Fruit fly (Drosophila melanogaster) whole organism, pupa: ENCODE measurements around the gene CG13946.

Experiments used
- CG10348 ChIP-seq: fragments of 200-800 bp; sonication (Bioruptor generic); IDR thresholded peaks from 2 replicates; pipeline ENCODE4 v1.3.6; 2022; ENCODE audit warnings: missing biosample characterization, missing genetic modification characterization
- CG15710 ChIP-seq: fragments of 200-800 bp; sonication (Bioruptor generic); optimal IDR thresholded peaks from 2 replicates; lab custom pipeline; 2018; ENCODE audit warnings: missing biosample characterization, mild to moderate bottlenecking, missing genetic modification characterization, moderate library complexity
- CG4496 ChIP-seq: fragments of 200-800 bp; sonication (Bioruptor generic); IDR thresholded peaks from 3 replicates; pipeline ENCODE4 v1.3.6; 2022; ENCODE audit warnings: missing biosample characterization, missing genetic modification characterization
- CG8159 ChIP-seq: fragments of 200-800 bp; sonication (Bioruptor generic); optimal IDR thresholded peaks from 3 replicates; lab custom pipeline; 2018; ENCODE audit warnings: missing biosample characterization, mild to moderate bottlenecking, missing genetic modification characterization, moderate library complexity
- CG8301 ChIP-seq: fragments of 200-800 bp; sonication (Bioruptor generic); optimal IDR thresholded peaks from 2 replicates; lab custom pipeline; 2018; ENCODE audit warnings: missing biosample characterization, mild to moderate bottlenecking, missing genetic modification characterization
- CG9948 ChIP-seq: fragments of 200-800 bp; sonication (Bioruptor generic); optimal IDR thresholded peaks from 2 replicates; lab custom pipeline; 2018; ENCODE audit warnings: missing biosample characterization, mild to moderate bottlenecking, missing genetic modification characterization, moderate library complexity
- Ets98B ChIP-seq: fragments of 200-800 bp; sonication (Bioruptor generic); IDR thresholded peaks from 2 replicates; pipeline ENCODE4 v1.3.6; 2022; ENCODE audit warnings: missing biosample characterization, missing genetic modification characterization
- Pif1A ChIP-seq: fragments of 200-800 bp; sonication (Bioruptor generic); optimal IDR thresholded peaks from 3 replicates; lab custom pipeline; 2016; ENCODE audit warnings: missing biosample characterization, missing genetic modification characterization
- Pif1B ChIP-seq: fragments of 200-800 bp; sonication (Bioruptor generic); optimal IDR thresholded peaks from 3 replicates; lab custom pipeline; 2016; ENCODE audit warnings: missing biosample characterization, missing genetic modification characterization
- Snoo ChIP-seq: fragments of 200-800 bp; sonication (Bioruptor generic); optimal IDR thresholded peaks from 3 replicates; lab custom pipeline; 2017; ENCODE audit warnings: missing biosample characterization, mild to moderate bottlenecking, missing genetic modification characterization, inconsistent platforms
- fd96Ca ChIP-seq: fragments of 200-800 bp; sonication (Bioruptor generic); IDR thresholded peaks from 3 replicates; pipeline ENCODE4 v1.3.6; 2022; ENCODE audit warnings: missing biosample characterization, missing genetic modification characterization
- gl ChIP-seq: fragments of 200-800 bp; sonication (Bioruptor generic); optimal IDR thresholded peaks from 2 replicates; lab custom pipeline; 2018; ENCODE audit warnings: missing biosample characterization, mild to moderate bottlenecking, missing genetic modification characterization
- rn ChIP-seq: fragments of 200-800 bp; sonication (Bioruptor generic); IDR thresholded peaks from 2 replicates; pipeline ENCODE4 v1.3.6; 2022; ENCODE audit warnings: missing biosample characterization, missing genetic modification characterization

DNA sequence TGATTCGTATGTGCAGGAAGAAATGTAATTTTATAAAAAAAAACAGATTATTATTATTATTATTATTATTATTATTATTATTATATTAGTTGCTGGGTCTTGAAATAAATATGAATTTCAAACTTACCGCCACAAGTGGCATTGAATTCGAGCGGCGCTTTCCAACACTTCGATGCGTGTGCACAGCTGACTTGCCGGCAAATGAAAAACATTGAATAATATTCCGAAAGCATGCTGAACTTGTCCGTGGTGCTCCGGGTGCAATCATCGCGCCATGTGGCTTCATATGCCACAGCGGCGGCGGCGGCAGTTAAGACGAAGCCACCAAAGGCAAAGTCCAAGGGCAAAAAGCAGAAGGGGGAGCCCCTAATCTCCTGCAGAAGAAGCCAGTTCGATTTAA is 35.1 kb downstream of the CG13946 start, which contains the start of gene Dbp21E2:
- TF ChIP-seq CG15710 (tag; lab: Kevin White, UChicago) (no peak), Ets98B (GFP tag; lab: Robert Waterston, UW) (no peak), CG8159 (tag; lab: Kevin White, UChicago) (no peak), CG8301 (tag; lab: Kevin White, UChicago) (no peak), CG9948 (tag; lab: Kevin White, UChicago) (no peak), CG10348 (GFP tag; lab: Robert Waterston, UW) (no peak), Snoo (tag; lab: Kevin White, UChicago) (no peak), gl (no peak), CG4496 (GFP tag; lab: Robert Waterston, UW) (no peak), rn (GFP tag; lab: Robert Waterston, UW) (no peak), Pif1A (GFP tag; lab: Kevin White, UChicago) (no peak), fd96Ca (GFP tag; lab: Robert Waterston, UW) (no peak), Pif1B (GFP tag; lab: Kevin White, UChicago) (no peak)
